Worm (Caenorhabditis elegans): Measurements from ENCODE around the gene arrd-15.

Gene arrd-15

ce11 chrIII:8937571-8937970 lies 7.7 kb downstream of the arrd-15 start (continued):
- TF ChIP-seq snpc-3.4 (tag; optimal IDR thresholded peaks at IDR 0.05) = peak; percentile 52
- TF ChIP-seq hlh-26 (GFP tag; conservative IDR thresholded peaks at IDR 0.05) = no peak
- peak; percentile 58 for TF ChIP-seq F49E8.2 (tag; optimal IDR thresholded peaks at IDR 0.05; ENCODE audit: insufficient read depth)
- TF ChIP-seq sptf-2 (GFP tag; optimal IDR thresholded peaks at IDR 0.05) = peak; percentile 78
- TF ChIP-seq nhr-120 (GFP tag; IDR thresholded peaks at IDR 0.05) = peak; percentile 85; the same call in 1 of the 2 replicates
- TF ChIP-seq B0261.1 (tag; optimal IDR thresholded peaks at IDR 0.05) = peak; percentile 83
- TF ChIP-seq hsf-1 (GFP tag; IDR thresholded peaks at IDR 0.05) = no peak
- no peak; the same call in 1 of the 2 replicates for TF ChIP-seq egrh-3 (GFP tag; IDR thresholded peaks at IDR 0.05)
- no peak for TF ChIP-seq dpl-1 (GFP tag; optimal IDR thresholded peaks at IDR 0.05)
- TF ChIP-seq hmg-1.2 (GFP tag; IDR thresholded peaks at IDR 0.05) = peak; percentile 70
- peak; percentile 57 for TF ChIP-seq ets-4 (GFP tag; optimal IDR thresholded peaks at IDR 0.05)
- no peak for TF ChIP-seq F39B2.1 (GFP tag; IDR thresholded peaks at IDR 0.05)
- no peak for TF ChIP-seq Y67H2A.10 (GFP tag; conservative IDR thresholded peaks at IDR 0.05)
- peak; percentile 60 for TF ChIP-seq lsl-1 (GFP tag; optimal IDR thresholded peaks at IDR 0.05)
- TF ChIP-seq lin-54 (GFP tag; optimal IDR thresholded peaks at IDR 0.05) = no peak
- peak; percentile 78 for TF ChIP-seq athp-1 (tag; optimal IDR thresholded peaks at IDR 0.05)
- peak; percentile 27 for TF ChIP-seq nhr-27 (tag; optimal IDR thresholded peaks at IDR 0.05)
- 0 out of 2 replicates have a peak, but pooled peaks have one; percentile 55 for TF ChIP-seq Y95B8A.8 (GFP tag; IDR thresholded peaks at IDR 0.05)
- TF ChIP-seq ztf-6 (GFP tag; IDR thresholded peaks at IDR 0.05) = no peak; the same call in 1 of the 2 replicates
- peak; percentile 97 for TF ChIP-seq him-1 (tag; optimal IDR thresholded peaks at IDR 0.05)
- TF ChIP-seq ceh-40 (GFP tag; IDR thresholded peaks at IDR 0.05) = no peak
- peak; percentile 39 for TF ChIP-seq unc-130 (GFP tag; optimal IDR thresholded peaks at IDR 0.05)
- peak; percentile 81 for TF ChIP-seq ZK185.1 (tag; optimal IDR thresholded peaks at IDR 0.05; ENCODE audit: poor library complexity, severe bottlenecking)
- TF ChIP-seq snpc-4 (GFP tag; optimal IDR thresholded peaks at IDR 0.05) = peak; percentile 47
- peak in 3 of 4 experiments; percentile 65 to 80 (median 66) for TF ChIP-seq snpc-4 (tag; optimal IDR thresholded peaks at IDR 0.05)
- TF ChIP-seq attf-3 (GFP tag; conservative IDR thresholded peaks at IDR 0.05) = no peak
- TF ChIP-seq fkh-3 (tag; optimal IDR thresholded peaks at IDR 0.05) = peak; percentile 66
- no peak for TF ChIP-seq nhr-80 (tag; optimal IDR thresholded peaks at IDR 0.05)
- peak; percentile 89 for TF ChIP-seq nhr-90 (tag; optimal IDR thresholded peaks at IDR 0.05)
- TF ChIP-seq lin-40 (tag; optimal IDR thresholded peaks at IDR 0.05) = peak; percentile 79
- TF ChIP-seq mel-28 (tag; optimal IDR thresholded peaks at IDR 0.05; ENCODE audit: borderline replicate concordance) = peak; percentile 46
- TF ChIP-seq repo-1 (tag; optimal IDR thresholded peaks at IDR 0.05) = no peak
- no peak; the same call in 1 of the 2 replicates for TF ChIP-seq Y53G8AR.9 (GFP tag; conservative IDR thresholded peaks at IDR 0.05)
- TF ChIP-seq sea-2 (GFP tag; IDR thresholded peaks at IDR 0.05) = no peak
- 0 out of 2 replicates have a peak, but pooled peaks have one; percentile 32 for TF ChIP-seq aptf-2 (GFP tag; conservative IDR thresholded peaks at IDR 0.05)
- peak; percentile 84; the same call in 1 of the 2 replicates for TF ChIP-seq ztf-25 (GFP tag; IDR thresholded peaks at IDR 0.05)
- TF ChIP-seq hlh-12 (tag; optimal IDR thresholded peaks at IDR 0.05) = no peak
- no peak for TF ChIP-seq xnd-1 (tag; optimal IDR thresholded peaks at IDR 0.05)
- TF ChIP-seq gei-17 (GFP tag; optimal IDR thresholded peaks at IDR 0.05) = no peak
- TF ChIP-seq nhr-179 (tag; optimal IDR thresholded peaks at IDR 0.05) = peak; percentile 33
- no peak for TF ChIP-seq egl-18 (GFP tag; IDR thresholded peaks at IDR 0.05)
- TF ChIP-seq madf-8 (GFP tag; conservative IDR thresholded peaks at IDR 0.05) = 0 out of 2 replicates have a peak, but pooled peaks have one; percentile 24
- no peak for TF ChIP-seq F37B4.10 (GFP tag; IDR thresholded peaks at IDR 0.05)
- no peak for TF ChIP-seq dox-1 (GFP tag; IDR thresholded peaks at IDR 0.05)
- TF ChIP-seq tbx-9 (tag; optimal IDR thresholded peaks at IDR 0.05; ENCODE audit: borderline replicate concordance) = no peak
- 0 out of 2 replicates have a peak, but pooled peaks have one; percentile 58 for TF ChIP-seq lir-1 (GFP tag; conservative IDR thresholded peaks at IDR 0.05)
- TF ChIP-seq hmg-20 (GFP tag; IDR thresholded peaks at IDR 0.05) = peak; percentile 50; the same call in 1 of the 2 replicates
- TF ChIP-seq lin-35 (GFP tag; optimal IDR thresholded peaks at IDR 0.05) = peak in 1 of 3 experiments; percentile 61
